Worm (Caenorhabditis elegans) whole organism, L2 larva: Measurements from ENCODE around the gene F55F10.3.
A peak's percentile ranks its signal among the peaks of the same experiment; 100 is the strongest.

Experiments
- C34F6.9 ChIP-seq: fragments of 150-350 bp; optimal IDR thresholded peaks from 2 replicates; lab custom pipeline; 2014; ENCODE audit warnings: missing biosample characterization, missing genetic modification characterization
- F13H6.1 ChIP-seq: sonication (generic microtip); optimal IDR thresholded peaks from 2 replicates; lab custom pipeline; 2016; ENCODE audit warnings: missing genetic modification characterization, missing compliant biosample characterization
- R02D3.7 ChIP-seq: fragments of 150-350 bp; optimal IDR thresholded peaks from 2 replicates; lab custom pipeline; 2014; ENCODE audit warnings: missing biosample characterization, missing genetic modification characterization
- Y55F3AM.14 ChIP-seq: fragments of 200-800 bp; sonication (Bioruptor generic); optimal IDR thresholded peaks from 2 replicates; lab custom pipeline; 2018; ENCODE audit warnings: mild to moderate bottlenecking, missing genetic modification characterization, missing compliant biosample characterization
- ZK546.5 ChIP-seq: sonication (generic microtip); optimal IDR thresholded peaks from 2 replicates; lab custom pipeline; 2017; ENCODE audit warnings: missing biosample characterization, missing genetic modification characterization
- aly-2 ChIP-seq: fragments of 150-350 bp; optimal IDR thresholded peaks from 2 replicates; lab custom pipeline; 2014; ENCODE audit warnings: missing biosample characterization, missing genetic modification characterization
- blmp-1 ChIP-seq: sonication (generic microtip); optimal IDR thresholded peaks from 2 replicates; lab custom pipeline; 2017; ENCODE audit warnings: missing genetic modification characterization, mild to moderate bottlenecking, missing compliant biosample characterization, antibody characterized with exemption, moderate library complexity; ENCODE audit not compliant: insufficient read depth
- ceh-16 ChIP-seq: fragments of 150-350 bp; optimal IDR thresholded peaks from 2 replicates; lab custom pipeline; 2014; ENCODE audit warnings: missing biosample characterization, missing genetic modification characterization
- ceh-82 ChIP-seq: fragments of 150-350 bp; optimal IDR thresholded peaks from 2 replicates; lab custom pipeline; 2014; ENCODE audit warnings: missing biosample characterization, missing genetic modification characterization
- crh-2 ChIP-seq: sonication (generic microtip); optimal IDR thresholded peaks from 2 replicates; lab custom pipeline; 2017; ENCODE audit warnings: missing biosample characterization, missing genetic modification characterization
- dmd-4 ChIP-seq: sonication (generic microtip); optimal IDR thresholded peaks from 2 replicates; lab custom pipeline; 2017; ENCODE audit warnings: missing biosample characterization, missing genetic modification characterization
- egl-27 ChIP-seq: sonication (generic microtip); optimal IDR thresholded peaks from 3 replicates; lab custom pipeline; 2017; ENCODE audit warnings: missing biosample characterization, missing genetic modification reagents, missing genetic modification characterization
- elt-1 ChIP-seq: fragments of 150-350 bp; optimal IDR thresholded peaks from 2 replicates; lab custom pipeline; 2014; ENCODE audit warnings: missing biosample characterization, missing genetic modification characterization
- elt-3 ChIP-seq: sonication (generic microtip); optimal IDR thresholded peaks from 2 replicates; lab custom pipeline; 2017; ENCODE audit warnings: missing biosample characterization, missing genetic modification characterization
- fos-1 ChIP-seq: fragments of 150-350 bp; optimal IDR thresholded peaks from 2 replicates; lab custom pipeline; 2014; ENCODE audit warnings: missing biosample characterization, missing genetic modification characterization
- gmeb-1 ChIP-seq: fragments of 150-350 bp; optimal IDR thresholded peaks from 2 replicates; lab custom pipeline; 2014; ENCODE audit warnings: missing biosample characterization, missing genetic modification characterization
- lin-11 ChIP-seq: fragments of 150-350 bp; sonication (generic microtip); optimal IDR thresholded peaks from 2 replicates; lab custom pipeline; 2014; ENCODE audit warnings: missing biosample characterization, missing genetic modification characterization, inconsistent platforms, mixed read lengths
- lin-13 ChIP-seq: fragments of 150-350 bp; optimal IDR thresholded peaks from 2 replicates; lab custom pipeline; 2014; ENCODE audit warnings: missing biosample characterization, missing genetic modification reagents, missing genetic modification characterization
- lin-39 ChIP-seq: fragments of 150-350 bp; optimal IDR thresholded peaks from 2 replicates; lab custom pipeline; 2014; ENCODE audit warnings: missing biosample characterization, missing genetic modification reagents, missing genetic modification characterization
- lsy-2 ChIP-seq, 2 experiments: fragments of 150-350 bp in 1 of 2; sonication (generic microtip) in 1 of 2; optimal IDR thresholded peaks; 2 replicates each; lab custom pipeline; 2014 to 2017; ENCODE audit warnings: missing biosample characterization in 2 of 2, missing genetic modification characterization in 2 of 2
- mab-5 ChIP-seq: fragments of 150-350 bp; optimal IDR thresholded peaks from 2 replicates; lab custom pipeline; 2014; ENCODE audit warnings: missing biosample characterization, missing genetic modification characterization
- mbf-1 ChIP-seq: sonication (generic microtip); optimal IDR thresholded peaks from 2 replicates; lab custom pipeline; 2017; ENCODE audit warnings: missing biosample characterization, missing genetic modification characterization
- mdl-1 ChIP-seq, 2 experiments: fragments of 150-350 bp in 1 of 2; sonication (generic microtip) in 1 of 2; optimal IDR thresholded peaks; 2 replicates each; lab custom pipeline; 2017; ENCODE audit warnings: missing biosample characterization in 2 of 2, missing genetic modification characterization in 2 of 2
- nhr-10 ChIP-seq: sonication (generic microtip); optimal IDR thresholded peaks from 2 replicates; lab custom pipeline; 2017; ENCODE audit warnings: missing biosample characterization, missing genetic modification characterization
- nhr-11 ChIP-seq: fragments of 150-350 bp; optimal IDR thresholded peaks from 2 replicates; lab custom pipeline; 2014; ENCODE audit warnings: missing biosample characterization, missing genetic modification characterization
- nhr-12 ChIP-seq: fragments of 150-350 bp; optimal IDR thresholded peaks from 2 replicates; lab custom pipeline; 2014; ENCODE audit warnings: missing biosample characterization, missing genetic modification characterization
- nhr-129 ChIP-seq: fragments of 150-350 bp; optimal IDR thresholded peaks from 2 replicates; lab custom pipeline; 2014; ENCODE audit warnings: missing biosample characterization, missing genetic modification characterization
- nhr-21 ChIP-seq: fragments of 150-350 bp; optimal IDR thresholded peaks from 2 replicates; lab custom pipeline; 2014; ENCODE audit warnings: missing biosample characterization, missing genetic modification characterization
- nhr-23 ChIP-seq: fragments of 150-350 bp; optimal IDR thresholded peaks from 2 replicates; lab custom pipeline; 2014; ENCODE audit warnings: missing biosample characterization, missing genetic modification reagents, missing genetic modification characterization
- nhr-237 ChIP-seq: fragments of 150-350 bp; optimal IDR thresholded peaks from 2 replicates; lab custom pipeline; 2014; ENCODE audit warnings: missing biosample characterization, missing genetic modification characterization
- nhr-25 ChIP-seq: fragments of 150-350 bp; sonication (generic microtip); optimal IDR thresholded peaks from 3 replicates; lab custom pipeline; 2014; ENCODE audit warnings: missing biosample characterization, missing genetic modification characterization
- nhr-6 ChIP-seq: fragments of 150-350 bp; optimal IDR thresholded peaks from 2 replicates; lab custom pipeline; 2014; ENCODE audit warnings: missing biosample characterization, missing genetic modification characterization
- peb-1 ChIP-seq: fragments of 150-350 bp; optimal IDR thresholded peaks from 2 replicates; lab custom pipeline; 2014; ENCODE audit warnings: missing biosample characterization, missing genetic modification characterization
- sem-4 ChIP-seq: fragments of 150-350 bp; optimal IDR thresholded peaks from 2 replicates; lab custom pipeline; 2014; ENCODE audit warnings: missing biosample characterization, missing genetic modification reagents, missing genetic modification characterization
- skn-1 ChIP-seq: sonication (generic microtip); optimal IDR thresholded peaks from 2 replicates; lab custom pipeline; 2017; ENCODE audit warnings: missing biosample characterization, missing genetic modification characterization
- sma-3 ChIP-seq: sonication (generic microtip); optimal IDR thresholded peaks from 2 replicates; lab custom pipeline; 2016; ENCODE audit warnings: missing genetic modification reagents, missing genetic modification characterization, missing compliant biosample characterization
- sma-9 ChIP-seq, 2 experiments: fragments of 150-350 bp in 1 of 2; sonication (generic microtip) in 1 of 2; optimal IDR thresholded peaks; 2 replicates each; lab custom pipeline; 2014 to 2016; ENCODE audit warnings: missing genetic modification characterization in 2 of 2, mild to moderate bottlenecking in 1 of 2, missing biosample characterization in 1 of 2, missing compliant biosample characterization in 1 of 2, missing genetic modification reagents in 1 of 2, moderate library complexity in 1 of 2
- unc-39 ChIP-seq: fragments of 150-350 bp; optimal IDR thresholded peaks from 2 replicates; lab custom pipeline; 2014; ENCODE audit warnings: missing biosample characterization, missing genetic modification characterization
- unc-55 ChIP-seq: fragments of 150-350 bp; sonication (generic microtip); optimal IDR thresholded peaks from 3 replicates; lab custom pipeline; 2014; ENCODE audit warnings: missing biosample characterization, missing genetic modification reagents, missing genetic modification characterization
- unc-62 ChIP-seq: fragments of 150-350 bp; optimal IDR thresholded peaks from 2 replicates; lab custom pipeline; 2014; ENCODE audit warnings: missing biosample characterization, missing genetic modification reagents, missing genetic modification characterization
- zag-1 ChIP-seq: fragments of 150-350 bp; optimal IDR thresholded peaks from 2 replicates; lab custom pipeline; 2014; ENCODE audit warnings: missing biosample characterization, missing genetic modification characterization
- ztf-4 ChIP-seq: fragments of 150-350 bp; optimal IDR thresholded peaks from 2 replicates; lab custom pipeline; 2014; ENCODE audit warnings: missing biosample characterization, missing genetic modification characterization

Gene F55F10.3

ce11 chrIV:4406054-4406539, 46.3 kb downstream of the F55F10.3 start:
- TF ChIP-seq lin-11 (tag; lab: Kevin White, UChicago) (peak; percentile 67), nhr-11 (tag; lab: Kevin White, UChicago) (no peak), unc-39 (tag; lab: Kevin White, UChicago) (no peak), mab-5 (peak; percentile 10), unc-55 (GFP tag; lab: Kevin White, UChicago) (peak; percentile 89), ceh-16 (tag; lab: Kevin White, UChicago) (peak; percentile 19), sem-4 (no peak), nhr-21 (tag; lab: Kevin White, UChicago) (peak; percentile 30), sma-9 (GFP tag; optimal IDR thresholded peaks at IDR 0.05; lab: Kevin White, UChicago) (peak; percentile 63), sma-9 (tag; optimal IDR thresholded peaks at IDR 0.05; lab: Kevin White, UChicago) (no peak), fos-1 (tag; lab: Kevin White, UChicago) (peak; percentile 76), gmeb-1 (tag; lab: Kevin White, UChicago) (peak; percentile 19), nhr-129 (peak; percentile 85), sma-3 (peak; percentile 63), nhr-25 (tag; lab: Kevin White, UChicago) (peak; percentile 57), lsy-2 (tag; optimal IDR thresholded peaks at IDR 0.05; lab: Kevin White, UChicago) (peak; percentile 31 to 75), lin-13 (GFP tag; lab: Kevin White, UChicago) (peak; percentile 80), blmp-1 (tag; lab: Kevin White, UChicago) (peak; percentile 36), mbf-1 (no peak), nhr-6 (tag; lab: Kevin White, UChicago) (peak; percentile 38), ZK546.5 (no peak), skn-1 (tag; lab: Kevin White, UChicago) (no peak), lin-39 (tag; lab: Kevin White, UChicago) (peak; percentile 25), C34F6.9 (tag; lab: Kevin White, UChicago) (peak; percentile 76), F13H6.1 (tag; lab: Kevin White, UChicago) (peak; percentile 60), ztf-4 (tag; lab: Kevin White, UChicago) (peak; percentile 46), crh-2 (tag; lab: Kevin White, UChicago) (peak; percentile 21), Y55F3AM.14 (GFP tag; lab: Kevin White, UChicago) (peak; percentile 56), R02D3.7 (tag; lab: Kevin White, UChicago) (no peak), zag-1 (tag; lab: Kevin White, UChicago) (peak; percentile 25), nhr-23 (tag; lab: Kevin White, UChicago) (no peak), nhr-10 (tag; lab: Kevin White, UChicago) (no peak)

DNA sequence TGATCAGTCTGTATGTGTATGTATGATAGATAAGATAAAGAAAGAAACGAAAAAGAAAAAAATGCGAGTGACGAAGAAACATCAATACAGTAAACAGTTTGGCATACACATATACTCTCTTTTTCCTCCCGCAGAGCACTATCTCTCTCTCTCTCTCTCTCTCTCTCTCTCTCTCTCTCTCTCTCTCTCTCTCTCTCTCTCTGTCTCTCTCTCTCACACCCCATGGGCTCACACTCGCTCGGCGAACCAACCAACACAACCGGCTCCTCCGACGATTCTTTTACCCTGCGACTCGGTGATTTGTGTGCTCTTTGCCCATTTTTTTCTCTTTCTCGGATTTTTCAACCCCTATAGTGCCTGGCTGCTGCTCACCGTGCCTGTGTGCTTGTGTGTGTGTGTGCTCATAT, 47.3 kb downstream of the F55F10.3 start:
- TF ChIP-seq mab-5 (no peak), nhr-25 (tag; lab: Kevin White, UChicago) (no peak), elt-1 (tag; lab: Kevin White, UChicago) (no peak), Y55F3AM.14 (GFP tag; lab: Kevin White, UChicago) (no peak), nhr-21 (tag; lab: Kevin White, UChicago) (no peak), elt-3 (tag; lab: Kevin White, UChicago) (no peak), dmd-4 (no peak), sma-3 (peak; percentile 4), ZK546.5 (no peak), ceh-82 (tag; lab: Kevin White, UChicago) (no peak), nhr-10 (tag; lab: Kevin White, UChicago) (no peak), crh-2 (tag; lab: Kevin White, UChicago) (peak; percentile 3), aly-2 (tag; lab: Kevin White, UChicago) (no peak), mdl-1 (tag; optimal IDR thresholded peaks at IDR 0.05; lab: Kevin White, UChicago) (no peak), nhr-11 (tag; lab: Kevin White, UChicago) (no peak), peb-1 (tag; lab: Kevin White, UChicago) (no peak), sma-9 (GFP tag; optimal IDR thresholded peaks at IDR 0.05; lab: Kevin White, UChicago) (peak; percentile 39), sma-9 (tag; optimal IDR thresholded peaks at IDR 0.05; lab: Kevin White, UChicago) (no peak), fos-1 (tag; lab: Kevin White, UChicago) (peak; percentile 54), nhr-6 (tag; lab: Kevin White, UChicago) (no peak), zag-1 (tag; lab: Kevin White, UChicago) (no peak), blmp-1 (tag; lab: Kevin White, UChicago) (no peak), nhr-237 (tag; lab: Kevin White, UChicago) (no peak), unc-62 (GFP tag; lab: Kevin White, UChicago) (no peak), nhr-12 (tag; lab: Kevin White, UChicago) (no peak), lin-11 (tag; lab: Kevin White, UChicago) (no peak), sem-4 (no peak), egl-27 (tag; lab: Kevin White, UChicago) (no peak), skn-1 (tag; lab: Kevin White, UChicago) (no peak), nhr-129 (peak; percentile 56), nhr-23 (tag; lab: Kevin White, UChicago) (no peak), F13H6.1 (tag; lab: Kevin White, UChicago) (peak; percentile 85), R02D3.7 (tag; lab: Kevin White, UChicago) (no peak), lsy-2 (tag; optimal IDR thresholded peaks at IDR 0.05; lab: Kevin White, UChicago) (peak in 1 of 2 experiments; percentile 48), C34F6.9 (tag; lab: Kevin White, UChicago) (no peak)
